Worm (Caenorhabditis elegans) whole organism, early embryonic: ENCODE results near the gene Y46G5A.8.

Source experiments
- B0310.2 ChIP-seq: sonication (generic microtip); optimal IDR thresholded peaks from 2 replicates; lab custom pipeline; 2016; ENCODE audit warnings: mild to moderate bottlenecking, missing genetic modification characterization, missing compliant biosample characterization
- aly-1 ChIP-seq: sonication (generic microtip); optimal IDR thresholded peaks from 2 replicates; lab custom pipeline; 2016; ENCODE audit warnings: missing genetic modification characterization, missing compliant biosample characterization
- ama-1 ChIP-seq: fragments of 150-350 bp; optimal IDR thresholded peaks from 2 replicates; lab custom pipeline; 2014
- ceh-13 ChIP-seq: fragments of 200-800 bp; sonication (Bioruptor generic); optimal IDR thresholded peaks from 2 replicates; lab custom pipeline; 2018; ENCODE audit warnings: mild to moderate bottlenecking, missing genetic modification characterization, missing compliant biosample characterization
- ets-7 ChIP-seq: sonication (generic microtip); optimal IDR thresholded peaks from 2 replicates; lab custom pipeline; 2016; ENCODE audit warnings: missing genotype, missing genetic modification characterization, missing compliant biosample characterization
- flt-1 ChIP-seq: fragments of 200-800 bp; sonication (Bioruptor generic); IDR thresholded peaks from 2 replicates; pipeline ENCODE4 v1.3.6; 2022; ENCODE audit warnings: missing genetic modification characterization, missing compliant biosample characterization
- hmbx-1 ChIP-seq: sonication (generic microtip); optimal IDR thresholded peaks from 2 replicates; lab custom pipeline; 2016; ENCODE audit warnings: mild to moderate bottlenecking, missing genetic modification characterization, missing compliant biosample characterization
- hmg-4 ChIP-seq: fragments of 200-800 bp; sonication (Bioruptor generic); optimal IDR thresholded peaks from 2 replicates; lab custom pipeline; 2018; ENCODE audit warnings: mild to moderate bottlenecking, missing genetic modification characterization, missing compliant biosample characterization
- hnd-1 ChIP-seq: sonication (generic microtip); optimal IDR thresholded peaks from 2 replicates; lab custom pipeline; 2016; ENCODE audit warnings: missing genetic modification characterization, missing compliant biosample characterization
- tra-4 ChIP-seq: sonication (generic microtip); optimal IDR thresholded peaks from 2 replicates; lab custom pipeline; 2017; ENCODE audit warnings: missing genetic modification characterization, missing compliant biosample characterization

- TF ChIP-seq ama-1 (lab: Kevin White, UChicago), result no peak
- no peak for TF ChIP-seq aly-1 (tag; lab: Kevin White, UChicago)
- TF ChIP-seq hmg-4 (GFP tag; lab: Kevin White, UChicago), result no peak
- TF ChIP-seq tra-4 (tag; lab: Kevin White, UChicago), result no peak
- TF ChIP-seq flt-1 (GFP tag; lab: Robert Waterston, UW), result no peak
- no peak for TF ChIP-seq hnd-1 (tag; lab: Kevin White, UChicago)
- no peak for TF ChIP-seq hmbx-1 (tag; lab: Kevin White, UChicago)
- TF ChIP-seq B0310.2, result no peak
- no peak for TF ChIP-seq ceh-13 (GFP tag; lab: Kevin White, UChicago)
- no peak for TF ChIP-seq ets-7
These were observed 49.7 kb downstream of the Y46G5A.8 start for ce11 chrII:12805765-12806384.
